Worm (Caenorhabditis elegans) whole organism, L4 larva: ENCODE data around the gene ZK697.14.

Source experiments
- F10B5.3 ChIP-seq: sonication (generic microtip); optimal IDR thresholded peaks from 2 replicates; lab custom pipeline; 2016; ENCODE audit warnings: mild to moderate bottlenecking, missing genetic modification characterization, missing compliant biosample characterization
- T20F7.1 ChIP-seq: fragments of 200-800 bp; sonication (Bioruptor generic); optimal IDR thresholded peaks from 2 replicates; lab custom pipeline; 2018; ENCODE audit warnings: mild to moderate bottlenecking, missing genetic modification characterization, missing compliant biosample characterization
- Y105C5A.15 ChIP-seq: fragments of 200-800 bp; sonication (Bioruptor generic); IDR thresholded peaks from 2 replicates; pipeline ENCODE4 v1.3.6; 2022; ENCODE audit warnings: missing genetic modification characterization, missing compliant biosample characterization
- aha-1 ChIP-seq: fragments of 150-350 bp; peaks from one replicate; lab custom pipeline; 2014; ENCODE audit warnings: missing biosample characterization, missing genetic modification characterization
- ceh-28 ChIP-seq: fragments of 150-350 bp; optimal IDR thresholded peaks from 2 replicates; lab custom pipeline; 2014; ENCODE audit warnings: missing biosample characterization, missing genetic modification reagents, missing genetic modification characterization
- ceh-32 ChIP-seq: sonication (generic microtip); optimal IDR thresholded peaks from 2 replicates; lab custom pipeline; 2016; ENCODE audit warnings: mild to moderate bottlenecking, missing genetic modification characterization, missing compliant biosample characterization; ENCODE audit not compliant: poor library complexity
- ceh-62 ChIP-seq: sonication (generic microtip); optimal IDR thresholded peaks from 2 replicates; lab custom pipeline; 2017; ENCODE audit warnings: missing biosample characterization, missing genetic modification characterization
- ces-1 ChIP-seq: fragments of 150-350 bp; sonication (generic microtip); optimal IDR thresholded peaks from 4 replicates; lab custom pipeline; 2014; ENCODE audit warnings: missing biosample characterization, missing genetic modification reagents, missing genetic modification characterization
- cey-2 ChIP-seq: sonication (generic microtip); optimal IDR thresholded peaks from 3 replicates; lab custom pipeline; 2017; ENCODE audit warnings: missing genetic modification characterization, mild to moderate bottlenecking, missing compliant biosample characterization, antibody characterized with exemption, borderline replicate concordance; ENCODE audit not compliant: insufficient read depth
- daf-12 ChIP-seq: fragments of 150-350 bp; optimal IDR thresholded peaks from 2 replicates; lab custom pipeline; 2014; ENCODE audit warnings: missing biosample characterization, missing genetic modification reagents, missing genetic modification characterization
- daf-19 ChIP-seq: fragments of 200-800 bp; sonication (Bioruptor generic); conservative IDR thresholded peaks from 2 replicates; pipeline ENCODE4 v1.3.6; 2022; ENCODE audit warnings: missing genetic modification characterization, missing compliant biosample characterization
- dpl-1 ChIP-seq: fragments of 150-350 bp; optimal IDR thresholded peaks from 2 replicates; lab custom pipeline; 2014; ENCODE audit warnings: missing biosample characterization, missing genetic modification reagents, missing genetic modification characterization
- dve-1 ChIP-seq: sonication (generic microtip); optimal IDR thresholded peaks from 2 replicates; lab custom pipeline; 2017; ENCODE audit warnings: antibody characterized with exemption, mild to moderate bottlenecking, missing genetic modification characterization, missing compliant biosample characterization; ENCODE audit not compliant: insufficient read depth
- gei-8 ChIP-seq: fragments of 200-800 bp; sonication (Bioruptor generic); optimal IDR thresholded peaks from 2 replicates; lab custom pipeline; 2018; ENCODE audit warnings: mild to moderate bottlenecking, missing genetic modification characterization, missing compliant biosample characterization
- hlh-30 ChIP-seq: sonication (generic microtip); optimal IDR thresholded peaks from 2 replicates; lab custom pipeline; 2017; ENCODE audit warnings: antibody characterized with exemption, mild to moderate bottlenecking, missing genetic modification characterization, missing compliant biosample characterization; ENCODE audit not compliant: insufficient read depth
- hmg-1.1 ChIP-seq: fragments of 200-800 bp; sonication (Bioruptor generic); IDR thresholded peaks from 2 replicates; pipeline ENCODE4 v1.3.6; 2022; ENCODE audit warnings: missing genetic modification reagents, missing genetic modification characterization, missing compliant biosample characterization
- jun-1 ChIP-seq: fragments of 150-350 bp; optimal IDR thresholded peaks from 2 replicates; lab custom pipeline; 2014; ENCODE audit warnings: missing biosample characterization, missing genetic modification reagents, missing genetic modification characterization
- lin-38 ChIP-seq: fragments of 200-800 bp; sonication (Bioruptor generic); IDR thresholded peaks from 2 replicates; pipeline ENCODE4 v1.3.6; 2022; ENCODE audit warnings: missing genetic modification reagents, missing genetic modification characterization, missing compliant biosample characterization
- lin-39 ChIP-seq: fragments of 150-350 bp; optimal IDR thresholded peaks from 2 replicates; lab custom pipeline; 2014; ENCODE audit warnings: missing biosample characterization, missing genetic modification reagents, missing genetic modification characterization
- lsy-2 ChIP-seq, 2 experiments: fragments of 150-350 bp in 1 of 2; sonication (generic microtip) in 1 of 2; optimal IDR thresholded peaks; 2 replicates each; lab custom pipeline; 2014 to 2017; ENCODE audit warnings: missing biosample characterization in 2 of 2, missing genetic modification characterization in 2 of 2
- madf-9 ChIP-seq: fragments of 200-800 bp; sonication (Bioruptor generic); conservative IDR thresholded peaks from 2 replicates; pipeline ENCODE4 v1.3.6; 2022; ENCODE audit warnings: missing genetic modification reagents, missing genetic modification characterization, missing compliant biosample characterization
- mdl-1 ChIP-seq, 2 experiments: fragments of 150-350 bp in 1 of 2; sonication (generic microtip) in 1 of 2; optimal IDR thresholded peaks; 2 replicates each; lab custom pipeline; 2014 to 2017; ENCODE audit warnings: missing biosample characterization in 2 of 2, missing genetic modification characterization in 2 of 2
- mdt-29 ChIP-seq: fragments of 200-800 bp; sonication (Bioruptor generic); IDR thresholded peaks from 2 replicates; pipeline ENCODE4 v1.3.6; 2022; ENCODE audit warnings: missing genetic modification reagents, missing genetic modification characterization, missing compliant biosample characterization
- mxl-2 ChIP-seq: fragments of 200-800 bp; sonication (Bioruptor generic); conservative IDR thresholded peaks from 2 replicates; pipeline ENCODE4 v1.3.6; 2022; ENCODE audit warnings: missing genetic modification reagents, missing genetic modification characterization, missing compliant biosample characterization
- mxl-3 ChIP-seq: fragments of 200-800 bp; sonication (Bioruptor generic); optimal IDR thresholded peaks from 2 replicates; lab custom pipeline; 2018; ENCODE audit warnings: mild to moderate bottlenecking, missing genetic modification characterization, missing compliant biosample characterization
- nhr-11 ChIP-seq: fragments of 150-350 bp; optimal IDR thresholded peaks from 2 replicates; lab custom pipeline; 2014; ENCODE audit warnings: missing biosample characterization, missing genetic modification characterization
- nhr-111 ChIP-seq: fragments of 200-800 bp; sonication (Bioruptor generic); optimal IDR thresholded peaks from 2 replicates; lab custom pipeline; 2018; ENCODE audit warnings: mild to moderate bottlenecking, missing genetic modification characterization, missing compliant biosample characterization
- nhr-25 ChIP-seq: sonication (generic microtip); optimal IDR thresholded peaks from 2 replicates; lab custom pipeline; 2017; ENCODE audit warnings: missing genetic modification characterization, mild to moderate bottlenecking, missing compliant biosample characterization, antibody characterized with exemption, moderate library complexity, borderline replicate concordance; ENCODE audit not compliant: insufficient read depth
- nhr-48 ChIP-seq: sonication (generic microtip); optimal IDR thresholded peaks from 2 replicates; lab custom pipeline; 2016; ENCODE audit warnings: mild to moderate bottlenecking, missing genetic modification characterization, missing compliant biosample characterization
- nhr-6 ChIP-seq: fragments of 150-350 bp; optimal IDR thresholded peaks from 2 replicates; lab custom pipeline; 2014; ENCODE audit warnings: missing biosample characterization, missing genetic modification characterization
- nhr-76 ChIP-seq: fragments of 150-350 bp; optimal IDR thresholded peaks from 2 replicates; lab custom pipeline; 2014; ENCODE audit warnings: missing biosample characterization, missing genetic modification characterization
- php-3 ChIP-seq: fragments of 200-800 bp; sonication (Bioruptor generic); IDR thresholded peaks from 2 replicates; pipeline ENCODE4 v1.3.6; 2022; ENCODE audit warnings: missing genetic modification reagents, missing genetic modification characterization, missing compliant biosample characterization
- set-16 ChIP-seq: fragments of 200-800 bp; sonication (Bioruptor generic); IDR thresholded peaks from 2 replicates; pipeline ENCODE4 v1.3.6; 2022; ENCODE audit warnings: missing genetic modification reagents, missing genetic modification characterization, missing compliant biosample characterization
- snpc-1.2 ChIP-seq: fragments of 200-800 bp; sonication (Bioruptor generic); IDR thresholded peaks from 2 replicates; pipeline ENCODE4 v1.3.6; 2022; ENCODE audit warnings: missing genetic modification reagents, missing genetic modification characterization, missing compliant biosample characterization
- spr-3 ChIP-seq: fragments of 200-800 bp; sonication (Bioruptor generic); optimal IDR thresholded peaks from 2 replicates; lab custom pipeline; 2018; ENCODE audit warnings: mild to moderate bottlenecking, missing genetic modification characterization, missing compliant biosample characterization
- tra-1 ChIP-seq: fragments of 200-800 bp; sonication (Bioruptor generic); IDR thresholded peaks from 2 replicates; pipeline ENCODE4 v1.3.6; 2022; ENCODE audit warnings: missing genetic modification reagents, missing genetic modification characterization, missing compliant biosample characterization
- unc-39 ChIP-seq: sonication (generic microtip); optimal IDR thresholded peaks from 2 replicates; lab custom pipeline; 2017; ENCODE audit warnings: missing biosample characterization, missing genetic modification characterization
- unc-62 ChIP-seq, 3 experiments: fragments of 150-350 bp in 1 of 3; sonication (generic microtip); optimal IDR thresholded peaks in 2 of 3; peaks in 1 of 3; 1 replicate in 1 of 3; 2 replicates in 2 of 3; lab custom pipeline; 2014 to 2017; ENCODE audit warnings: missing biosample characterization in 3 of 3, missing genetic modification characterization in 3 of 3, missing genetic modification reagents in 3 of 3, missing genotype in 1 of 3
- zag-1 ChIP-seq: fragments of 150-350 bp; optimal IDR thresholded peaks from 2 replicates; lab custom pipeline; 2014; ENCODE audit warnings: missing biosample characterization, missing genetic modification characterization
- zip-2 ChIP-seq: fragments of 150-350 bp; optimal IDR thresholded peaks from 2 replicates; lab custom pipeline; 2014; ENCODE audit warnings: missing biosample characterization, missing genetic modification characterization
- ztf-11 ChIP-seq: fragments of 150-350 bp; optimal IDR thresholded peaks from 2 replicates; lab custom pipeline; 2014; ENCODE audit warnings: missing biosample characterization, missing genetic modification characterization

The ZK697.14 gene

ce11 chrV:1756099-1756498 lies 610 bp upstream of the ZK697.14 start (continued):
- TF ChIP-seq php-3 = 0 out of 2 replicates have a peak, but pooled peaks have one; percentile 13
- TF ChIP-seq unc-62 (GFP tag; optimal IDR thresholded peaks at IDR 0.05 in 1 of 2; lab: Kevin White, UChicago) = peak in 1 of 2 experiments; percentile 70
- no peak for TF ChIP-seq unc-62 (tag; optimal IDR thresholded peaks at IDR 0.05; lab: Kevin White, UChicago)
- no peak for TF ChIP-seq zag-1 (tag; lab: Kevin White, UChicago)
- no peak for TF ChIP-seq nhr-111 (GFP tag; lab: Kevin White, UChicago)
- TF ChIP-seq ces-1 (GFP tag; lab: Kevin White, UChicago) = no peak

ce11 chrV:1752496-1752895 lies 3.0 kb downstream of the ZK697.14 start, which contains the start of gene ZK697.1:
TSS of gene ZK697.1 (plus strand) at chrV:1752796.
- no peak for TF ChIP-seq Y105C5A.15 (GFP tag; lab: Robert Waterston, UW)
- no peak for TF ChIP-seq ceh-62 (tag; lab: Kevin White, UChicago)

- TF ChIP-seq lin-39 (tag; lab: Kevin White, UChicago) = no peak
- no peak for TF ChIP-seq snpc-1.2 (GFP tag; lab: Robert Waterston, UW)
- TF ChIP-seq nhr-11 (tag; lab: Kevin White, UChicago) = no peak
- TF ChIP-seq nhr-6 (tag; lab: Kevin White, UChicago) = no peak
- no peak for TF ChIP-seq hlh-30 (tag; lab: Kevin White, UChicago)
- TF ChIP-seq spr-3 (GFP tag; lab: Kevin White, UChicago) = no peak
- TF ChIP-seq mdt-29 (GFP tag; lab: Robert Waterston, UW) = no peak
- no peak for TF ChIP-seq aha-1 (tag; lab: Kevin White, UChicago)
- no peak for TF ChIP-seq F10B5.3 (tag; lab: Kevin White, UChicago)
- no peak for TF ChIP-seq daf-12 (tag; lab: Kevin White, UChicago)
- no peak for TF ChIP-seq nhr-25 (tag; lab: Kevin White, UChicago)
- no peak for TF ChIP-seq set-16 (GFP tag; lab: Robert Waterston, UW)
- no peak for TF ChIP-seq hmg-1.1 (GFP tag; lab: Robert Waterston, UW)
- no peak for TF ChIP-seq T20F7.1 (GFP tag; lab: Kevin White, UChicago)
- no peak for TF ChIP-seq madf-9 (GFP tag; lab: Robert Waterston, UW)
- TF ChIP-seq ceh-28 (tag; lab: Kevin White, UChicago) = no peak
- TF ChIP-seq tra-1 (GFP tag; lab: Robert Waterston, UW) = no peak
Measured at ce11 chrV:1751449-1751848, 4.0 kb downstream of the ZK697.14 start, which contains the start of gene srh-199. TSS of gene srh-199 (minus strand) at chrV:1751549.

- TF ChIP-seq set-16 (GFP tag; lab: Robert Waterston, UW) (no peak), gei-8 (no peak), T20F7.1 (GFP tag; lab: Kevin White, UChicago) (no peak), lsy-2 (tag; optimal IDR thresholded peaks at IDR 0.05; lab: Kevin White, UChicago) (no peak), jun-1 (tag; lab: Kevin White, UChicago) (no peak), php-3 (no peak), ceh-62 (tag; lab: Kevin White, UChicago) (no peak), zip-2 (no peak)
Measured at ce11 chrV:1749053-1749452, 6.4 kb downstream of the ZK697.14 start, which contains the start of gene ZK697.8. TSS of gene ZK697.8 (minus strand) at chrV:1749153.

ce11 chrV:1743205-1743870 lies 12.2 kb downstream of the ZK697.14 start, which contains the start of gene nhr-256:
TSS of gene nhr-256 (plus strand) at chrV:1743771.
- TF ChIP-seq nhr-76 (peak; percentile 22), mxl-3 (peak; percentile 67), daf-19 (no peak), mdl-1 (tag; optimal IDR thresholded peaks at IDR 0.05; lab: Kevin White, UChicago) (peak in 1 of 2 experiments; percentile 81), ztf-11 (tag; lab: Kevin White, UChicago) (no peak), mxl-2 (no peak), php-3 (peak; percentile 83), dve-1 (tag; lab: Kevin White, UChicago) (peak; percentile 94), nhr-11 (tag; lab: Kevin White, UChicago) (peak; percentile 21), dpl-1 (peak; percentile 44), cey-2 (tag; lab: Kevin White, UChicago) (peak; percentile 76), madf-9 (GFP tag; lab: Robert Waterston, UW) (0 out of 2 replicates have a peak, but pooled peaks have one; percentile 22), unc-39 (tag; lab: Kevin White, UChicago) (no peak), lin-38 (GFP tag; lab: Robert Waterston, UW) (no peak), nhr-48 (tag; lab: Kevin White, UChicago) (peak; percentile 86), ceh-32 (tag; lab: Kevin White, UChicago) (no peak), nhr-6 (tag; lab: Kevin White, UChicago) (peak; percentile 32)
